Fruit fly (Drosophila melanogaster) whole organism, larva: ENCODE data around the gene CG4968.

Source experiments
- noc ChIP-seq: fragments of 200-800 bp; sonication (Bioruptor generic); optimal IDR thresholded peaks from 3 replicates; lab custom pipeline; 2019; ENCODE audit warnings: missing biosample characterization, mild to moderate bottlenecking, missing genetic modification characterization, moderate library complexity

CG4968 gene

dm6 chr2L:10278658-10279057 lies 28.1 kb upstream of the CG4968 start, which contains the start of gene Utx:
Gene Utx, minus strand, starts transcription at chr2L:10278811.
- TF ChIP-seq noc: no peak

dm6 chr2L:10280772-10281171 lies 25.9 kb upstream of the CG4968 start, which contains the start of gene CG34043:
Gene CG34043, minus strand, starts transcription at chr2L:10280872.
- TF ChIP-seq noc: no peak

- TF ChIP-seq noc: no peak
Observed at dm6 chr2L:10291276-10291675, 15.4 kb upstream of the CG4968 start.

- TF ChIP-seq noc: no peak
Observed at dm6 chr2L:10292066-10292560, 14.6 kb upstream of the CG4968 start, which contains the start of gene Ufd4. Gene Ufd4, minus strand, starts transcription at chr2L:10292365.

- no peak for TF ChIP-seq noc
Observed at dm6 chr2L:10294798-10295669, 11.7 kb upstream of the CG4968 start, which contains the start of gene Hand. Gene Hand, minus strand, starts transcription at chr2L:10295385.

- TF ChIP-seq noc: no peak
Observed at dm6 chr2L:10298306-10298705, 8.4 kb upstream of the CG4968 start.

- no peak for TF ChIP-seq noc
Observed at dm6 chr2L:10299077-10299809, 7.5 kb upstream of the CG4968 start.

dm6 chr2L:10299810-10300147 lies 6.9 kb upstream of the CG4968 start, which contains the start of gene CYLD:
Gene CYLD, minus strand, starts transcription at chr2L:10299847.
- no peak for TF ChIP-seq noc

dm6 chr2L:10301918-10302317 lies 4.8 kb upstream of the CG4968 start, which contains the start of gene CG13138:
Gene CG13138, minus strand, starts transcription at chr2L:10302018.
- no peak for TF ChIP-seq noc

- TF ChIP-seq noc: no peak
Observed at dm6 chr2L:10303786-10304185, 2.9 kb upstream of the CG4968 start, which contains the start of gene nmd. Gene nmd, minus strand, starts transcription at chr2L:10303947.

dm6 chr2L:10305538-10306147 lies 1.1 kb upstream of the CG4968 start:
- peak; percentile 64 for TF ChIP-seq noc

- TF ChIP-seq noc: no peak
Observed at dm6 chr2L:10310614-10311382, 4.1 kb downstream of the CG4968 start, which contains the start of gene Cdk5alpha. Gene Cdk5alpha, minus strand, starts transcription at chr2L:10310956.

- TF ChIP-seq noc: no peak
Observed at dm6 chr2L:10311822-10312221, 5.1 kb downstream of the CG4968 start.

dm6 chr2L:10314327-10315210 lies 7.8 kb downstream of the CG4968 start, which contains the start of the genes Usp14 and CG4972:
Gene Usp14, minus strand, starts transcription at chr2L:10314396.
Gene CG4972, plus strand, starts transcription at chr2L:10314792.
- no peak for TF ChIP-seq noc

dm6 chr2L:10315888-10316287 lies 9.2 kb downstream of the CG4968 start:
- TF ChIP-seq noc: no peak
